4 fruit fly cellular contexts compared by ENCODE assay signal in the genomic region with DNA sequence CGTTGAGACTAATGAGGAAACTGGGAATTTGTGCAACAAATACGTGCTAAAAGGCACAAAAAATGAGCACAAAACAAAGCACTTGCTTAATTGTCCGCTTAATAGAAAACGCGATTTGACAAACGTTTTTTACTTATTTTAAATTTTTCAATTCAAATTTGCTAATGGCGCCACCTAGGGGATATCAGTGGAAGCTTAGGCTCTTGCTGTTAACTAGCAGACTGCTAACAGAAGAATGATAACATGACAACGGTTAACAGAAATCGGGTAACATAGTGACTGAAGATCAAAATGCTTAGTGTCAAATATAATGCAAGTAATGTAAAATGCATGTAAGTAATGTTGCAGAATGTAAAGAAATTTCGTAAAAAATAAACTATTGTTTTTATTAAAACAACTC.
TF ChIP-seq lines count a peak whose summit lies in the region.

No protein-coding gene starts in this region.

- TF ChIP-seq CTCF in S2 (optimal IDR thresholded peaks at IDR 0.05; lab: Kevin White, UChicago) = peak; percentile 88 to 91
- TF ChIP-seq CTCF in whole organism, embryonic (GFP tag; optimal IDR thresholded peaks at IDR 0.05; lab: Kevin White, UChicago) = peak; percentile 93

TF ChIP-seq in whole organism, adult, 20 proteins besides CTCF, POLR2A, EP300 and RAD21:
- TF ChIP-seq CG1620 (GFP tag; optimal IDR thresholded peaks at IDR 0.05; lab: Kevin White, UChicago) (no peak), kay (GFP tag; lab: Kevin White, UChicago; ENCODE audit: borderline replicate concordance) (peak; percentile 47), cic (GFP tag; optimal IDR thresholded peaks at IDR 0.05; lab: Kevin White, UChicago) (no peak), Crg-1 (GFP tag; optimal IDR thresholded peaks at IDR 0.05; lab: Kevin White, UChicago) (no peak), Mnt (GFP tag; optimal IDR thresholded peaks at IDR 0.05; lab: Kevin White, UChicago) (no peak), cnc (optimal IDR thresholded peaks at IDR 0.05; lab: Kevin White, UChicago) (no peak), CG33017 (tag; optimal IDR thresholded peaks at IDR 0.05; lab: Kevin White, UChicago) (no peak)
TF ChIP-seq in whole organism, adult: peak in this region for 1.

TF ChIP-seq in whole organism, embryonic, 481 proteins besides CTCF, POLR2A, EP300 and RAD21:
- TF ChIP-seq pita (GFP tag; optimal IDR thresholded peaks at IDR 0.05; lab: Kevin White, UChicago) (peak; percentile 9), eve (GFP tag; optimal IDR thresholded peaks at IDR 0.05; lab: Kevin White, UChicago) (no peak), Ets97D (GFP tag; optimal IDR thresholded peaks at IDR 0.05; lab: Kevin White, UChicago) (no peak), Elba2 (GFP tag; optimal IDR thresholded peaks at IDR 0.05; lab: Kevin White, UChicago) (no peak), Scr (GFP tag; IDR thresholded peaks at IDR 0.05; lab: Robert Waterston, UW; ENCODE audit: partially characterized antibody) (0 out of 2 replicates have a peak, but pooled peaks have one; percentile 7), CG6854 (GFP tag; optimal IDR thresholded peaks at IDR 0.05; lab: Kevin White, UChicago) (no peak), crc (GFP tag; optimal IDR thresholded peaks at IDR 0.05; lab: Kevin White, UChicago) (no peak), toy (GFP tag; IDR thresholded peaks at IDR 0.05; lab: Robert Waterston, UW) (no peak), ara (GFP tag; IDR thresholded peaks at IDR 0.05; lab: Robert Waterston, UW) (no peak), amos (GFP tag; IDR thresholded peaks at IDR 0.05; lab: Robert Waterston, UW; ENCODE audit: partially characterized antibody) (peak; percentile 36; the same call in 1 of the 2 replicates), stwl (tag; optimal IDR thresholded peaks at IDR 0.05; lab: Kevin White, UChicago) (peak; percentile 12), dmrt11E (tag; optimal IDR thresholded peaks at IDR 0.05; lab: Kevin White, UChicago) (no peak), CG5245 (GFP tag; optimal IDR thresholded peaks at IDR 0.05; lab: Kevin White, UChicago) (no peak)

TF ChIP-seq in whole organism, wandering third instar larva, 38 proteins besides CTCF, POLR2A, EP300 and RAD21:
- TF ChIP-seq Myc (optimal IDR thresholded peaks at IDR 0.05; lab: Kevin White, UChicago) (peak; percentile 13), dmrt93B (GFP tag; optimal IDR thresholded peaks at IDR 0.05; lab: Kevin White, UChicago) (no peak), usp (GFP tag; optimal IDR thresholded peaks at IDR 0.05; lab: Kevin White, UChicago) (no peak), GATAd (GFP tag; optimal IDR thresholded peaks at IDR 0.05; lab: Kevin White, UChicago) (no peak)
